Fruit fly (Drosophila melanogaster) whole organism, embryonic: Measurements from ENCODE around the gene Sdic1.

ENCODE experiments used
- CG10209 ChIP-seq: fragments of 200-800 bp; sonication (Bioruptor generic); optimal IDR thresholded peaks from 3 replicates; lab custom pipeline; 2017; ENCODE audit warnings: missing biosample characterization, mild to moderate bottlenecking, missing genetic modification characterization, missing genetic modification reagents
- CG10274 ChIP-seq: fragments of 200-800 bp; sonication (Bioruptor generic); optimal IDR thresholded peaks from 3 replicates; lab custom pipeline; 2017; ENCODE audit warnings: missing biosample characterization, mild to moderate bottlenecking, missing genetic modification characterization
- CG10366 ChIP-seq: fragments of 200-800 bp; sonication (Bioruptor generic); IDR thresholded peaks from 2 replicates; pipeline ENCODE4 v1.3.6; 2022; ENCODE audit warnings: missing biosample characterization, missing genetic modification characterization
- CG10543 ChIP-seq: fragments of 200-800 bp; sonication (Bioruptor generic); optimal IDR thresholded peaks from 3 replicates; lab custom pipeline; 2017; ENCODE audit warnings: missing biosample characterization, mild to moderate bottlenecking, missing genetic modification characterization, moderate library complexity
- CG11085 ChIP-seq: fragments of 200-800 bp; sonication (Bioruptor generic); IDR thresholded peaks from 2 replicates; pipeline ENCODE4 v1.3.6; 2022; ENCODE audit warnings: missing biosample characterization, missing genetic modification characterization
- CG12219 ChIP-seq: fragments of 200-800 bp; sonication (Bioruptor generic); optimal IDR thresholded peaks from 3 replicates; lab custom pipeline; 2018; ENCODE audit warnings: missing biosample characterization, mild to moderate bottlenecking, missing genetic modification characterization
- CG13775 ChIP-seq: fragments of 200-800 bp; sonication (Bioruptor generic); optimal IDR thresholded peaks from 3 replicates; lab custom pipeline; 2017; ENCODE audit warnings: missing biosample characterization, mild to moderate bottlenecking, missing genetic modification characterization
- CG15601 ChIP-seq: fragments of 200-800 bp; sonication (Bioruptor generic); optimal IDR thresholded peaks from 3 replicates; lab custom pipeline; 2019; ENCODE audit warnings: missing biosample characterization, mild to moderate bottlenecking, missing genetic modification characterization, moderate library complexity
- CG15696 ChIP-seq: fragments of 200-800 bp; sonication (Bioruptor generic); optimal IDR thresholded peaks from 2 replicates; lab custom pipeline; 2019; ENCODE audit warnings: missing biosample characterization, mild to moderate bottlenecking, missing genetic modification characterization, moderate library complexity
- CG17385 ChIP-seq: fragments of 200-800 bp; sonication (Bioruptor generic); optimal IDR thresholded peaks from 3 replicates; lab custom pipeline; 2018; ENCODE audit warnings: missing biosample characterization, mild to moderate bottlenecking, missing genetic modification characterization
- CG17912 ChIP-seq: fragments of 200-800 bp; sonication (Bioruptor generic); optimal IDR thresholded peaks from 2 replicates; lab custom pipeline; 2018; ENCODE audit warnings: missing biosample characterization, mild to moderate bottlenecking, missing genetic modification characterization
- CG2116 ChIP-seq: fragments of 200-800 bp; sonication (Bioruptor generic); optimal IDR thresholded peaks from 3 replicates; lab custom pipeline; 2018; ENCODE audit warnings: missing biosample characterization, mild to moderate bottlenecking, missing genetic modification characterization
- CG2889 ChIP-seq: fragments of 200-800 bp; sonication (Bioruptor generic); IDR thresholded peaks from 3 replicates; pipeline ENCODE4 v1.3.6; 2022; ENCODE audit warnings: missing biosample characterization, missing genetic modification characterization
- CG32772 ChIP-seq: fragments of 200-800 bp; sonication (Bioruptor generic); IDR thresholded peaks from 2 replicates; pipeline ENCODE4 v1.3.6; 2022; ENCODE audit warnings: missing biosample characterization, missing genetic modification characterization
- CG4730 ChIP-seq: fragments of 200-800 bp; sonication (Bioruptor generic); IDR thresholded peaks from 2 replicates; pipeline ENCODE4 v1.3.6; 2022; ENCODE audit warnings: missing biosample characterization, missing genetic modification characterization
- CG6654 ChIP-seq: fragments of 200-800 bp; sonication (Bioruptor generic); optimal IDR thresholded peaks from 2 replicates; lab custom pipeline; 2017; ENCODE audit warnings: missing biosample characterization, mild to moderate bottlenecking, missing genetic modification characterization
- CG6683 ChIP-seq: fragments of 200-800 bp; sonication (Bioruptor generic); optimal IDR thresholded peaks from 2 replicates; lab custom pipeline; 2017; ENCODE audit warnings: missing biosample characterization, mild to moderate bottlenecking, missing genetic modification characterization, missing genetic modification reagents
- CG7357 ChIP-seq: fragments of 200-800 bp; sonication (Bioruptor generic); IDR thresholded peaks from 3 replicates; pipeline ENCODE4 v1.3.6; 2022; ENCODE audit warnings: missing biosample characterization, missing genetic modification characterization
- CG8765 ChIP-seq: fragments of 200-800 bp; sonication (Bioruptor generic); IDR thresholded peaks from 2 replicates; pipeline ENCODE4 v1.3.6; 2022; ENCODE audit warnings: missing biosample characterization, missing genetic modification characterization
- CG9437 ChIP-seq: fragments of 200-800 bp; sonication (Bioruptor generic); optimal IDR thresholded peaks from 2 replicates; lab custom pipeline; 2018; ENCODE audit warnings: missing biosample characterization, mild to moderate bottlenecking, missing genetic modification characterization
- CG9727 ChIP-seq: fragments of 200-800 bp; sonication (Bioruptor generic); optimal IDR thresholded peaks from 3 replicates; lab custom pipeline; 2017; ENCODE audit warnings: missing biosample characterization, mild to moderate bottlenecking, missing genetic modification characterization
- CTCF ChIP-seq: fragments of 200-800 bp; sonication (Bioruptor generic); optimal IDR thresholded peaks from 2 replicates; lab custom pipeline; 2017; ENCODE audit warnings: missing biosample characterization, mild to moderate bottlenecking, missing genetic modification characterization, moderate library complexity
- Dfd ChIP-seq, 2 experiments: fragments of >200 bp; optimal IDR thresholded peaks; 2 replicates each; lab custom pipeline; 2017; ENCODE audit warnings: missing biosample characterization in 2 of 2, missing genetic modification characterization in 2 of 2
- Hmx ChIP-seq: fragments of 200-800 bp; sonication (Bioruptor generic); optimal IDR thresholded peaks from 2 replicates; lab custom pipeline; 2016; ENCODE audit warnings: missing biosample characterization, missing genetic modification characterization
- Kr ChIP-seq: fragments of 200-800 bp; sonication (Bioruptor generic); optimal IDR thresholded peaks from 2 replicates; lab custom pipeline; 2017; ENCODE audit warnings: missing biosample characterization, mild to moderate bottlenecking, missing genetic modification characterization
- Lhr ChIP-seq: fragments of 200-800 bp; sonication (Bioruptor generic); optimal IDR thresholded peaks from 3 replicates; lab custom pipeline; 2017; ENCODE audit warnings: mild to moderate bottlenecking, missing biosample characterization, missing genetic modification reagents, missing genetic modification characterization
- Meics ChIP-seq: fragments of 200-800 bp; sonication (Bioruptor generic); optimal IDR thresholded peaks from 2 replicates; lab custom pipeline; 2017; ENCODE audit warnings: missing biosample characterization, mild to moderate bottlenecking, missing genetic modification characterization
- Oli ChIP-seq: fragments of 200-800 bp; sonication (Bioruptor generic); optimal IDR thresholded peaks from 2 replicates; lab custom pipeline; 2018; ENCODE audit warnings: missing biosample characterization, mild to moderate bottlenecking, missing genetic modification characterization, moderate library complexity
- Rx ChIP-seq: fragments of 200-800 bp; sonication (Bioruptor generic); IDR thresholded peaks from 2 replicates; pipeline ENCODE4 v1.3.6; 2022; ENCODE audit warnings: missing biosample characterization, missing genetic modification characterization
- Sry-δ ChIP-seq: fragments of 200-800 bp; sonication (Bioruptor generic); optimal IDR thresholded peaks from 2 replicates; lab custom pipeline; 2016; ENCODE audit warnings: missing biosample characterization, missing genetic modification characterization
- az2 ChIP-seq: fragments of 200-800 bp; sonication (Bioruptor generic); optimal IDR thresholded peaks from 3 replicates; lab custom pipeline; 2016; ENCODE audit warnings: missing biosample characterization, missing genetic modification characterization
- bigmax ChIP-seq: fragments of 200-800 bp; sonication (Bioruptor generic); optimal IDR thresholded peaks from 2 replicates; lab custom pipeline; 2018; ENCODE audit warnings: missing biosample characterization, mild to moderate bottlenecking, missing genetic modification characterization
- br ChIP-seq: fragments of >200 bp; optimal IDR thresholded peaks from 2 replicates; lab custom pipeline; 2017
- cg ChIP-seq: fragments of 200-800 bp; sonication (Bioruptor generic); optimal IDR thresholded peaks from 3 replicates; lab custom pipeline; 2019; ENCODE audit warnings: missing biosample characterization, mild to moderate bottlenecking, missing genetic modification characterization, moderate library complexity
- ftz-f1 ChIP-seq: fragments of 200-800 bp; sonication (Bioruptor generic); optimal IDR thresholded peaks from 2 replicates; lab custom pipeline; 2016; ENCODE audit warnings: missing biosample characterization, missing genetic modification characterization
- fu2 ChIP-seq: fragments of 200-800 bp; sonication (Bioruptor generic); optimal IDR thresholded peaks from 2 replicates; lab custom pipeline; 2016; ENCODE audit warnings: missing biosample characterization, missing genetic modification characterization
- gcm2 ChIP-seq: fragments of 200-800 bp; sonication (Bioruptor generic); optimal IDR thresholded peaks from 2 replicates; lab custom pipeline; 2016; ENCODE audit warnings: missing biosample characterization, missing genetic modification characterization
- grn ChIP-seq: fragments of 200-800 bp; sonication (Bioruptor generic); optimal IDR thresholded peaks from 3 replicates; lab custom pipeline; 2017; ENCODE audit warnings: missing biosample characterization, missing genetic modification characterization
- gro ChIP-seq: fragments of 200-800 bp; sonication (Bioruptor generic); optimal IDR thresholded peaks from 2 replicates; lab custom pipeline; 2016; ENCODE audit warnings: missing biosample characterization, missing genetic modification characterization
- ham ChIP-seq: fragments of 200-800 bp; sonication (Bioruptor generic); IDR thresholded peaks from 2 replicates; pipeline ENCODE4 v1.3.6; 2022; ENCODE audit warnings: missing biosample characterization, missing genetic modification characterization
- kah ChIP-seq: fragments of 200-800 bp; sonication (Bioruptor generic); optimal IDR thresholded peaks from 2 replicates; lab custom pipeline; 2018; ENCODE audit warnings: missing biosample characterization, mild to moderate bottlenecking, missing genetic modification characterization
- nau ChIP-seq: fragments of 200-800 bp; sonication (Bioruptor generic); optimal IDR thresholded peaks from 3 replicates; lab custom pipeline; 2017; ENCODE audit warnings: missing biosample characterization, mild to moderate bottlenecking, missing genetic modification characterization, missing genetic modification reagents
- p53 ChIP-seq: fragments of 200-800 bp; sonication (Bioruptor generic); optimal IDR thresholded peaks from 2 replicates; lab custom pipeline; 2016; ENCODE audit warnings: missing biosample characterization, missing genetic modification characterization
- pan ChIP-seq, 4 experiments: fragments of >200 bp in 3 of 4; fragments of 200-800 bp in 1 of 4; sonication (Bioruptor generic) in 1 of 4; optimal IDR thresholded peaks in 3 of 4; IDR thresholded peaks in 1 of 4; 2 replicates each; pipeline versions ENCODE4 v1.3.6 to Lab custom; 2017 to 2022; ENCODE audit warnings: missing biosample characterization in 2 of 4, missing genetic modification characterization in 2 of 4, mixed read lengths in 1 of 4
- pb ChIP-seq: fragments of 200-800 bp; sonication (Bioruptor generic); optimal IDR thresholded peaks from 3 replicates; lab custom pipeline; 2016; ENCODE audit warnings: missing biosample characterization, missing genetic modification characterization
- pros ChIP-seq: fragments of 200-800 bp; sonication (Bioruptor generic); optimal IDR thresholded peaks from 3 replicates; lab custom pipeline; 2019; ENCODE audit warnings: missing biosample characterization, mild to moderate bottlenecking, missing genetic modification characterization, moderate library complexity
- scrt ChIP-seq: fragments of 200-800 bp; sonication (Bioruptor generic); optimal IDR thresholded peaks from 2 replicates; lab custom pipeline; 2018; ENCODE audit warnings: missing biosample characterization, mild to moderate bottlenecking, missing genetic modification characterization, moderate library complexity
- stwl ChIP-seq: fragments of 200-800 bp; sonication (Bioruptor generic); optimal IDR thresholded peaks from 3 replicates; lab custom pipeline; 2018; ENCODE audit warnings: missing biosample characterization, mild to moderate bottlenecking, missing genetic modification characterization, moderate library complexity
- toy ChIP-seq: fragments of 200-800 bp; sonication (Bioruptor generic); IDR thresholded peaks from 2 replicates; pipeline ENCODE4 v1.3.6; 2022; ENCODE audit warnings: missing biosample characterization, missing genetic modification characterization
- tup ChIP-seq: fragments of 200-800 bp; sonication (Bioruptor generic); optimal IDR thresholded peaks from 2 replicates; lab custom pipeline; 2016; ENCODE audit warnings: missing biosample characterization, mild to moderate bottlenecking, missing genetic modification characterization, moderate library complexity
- usp ChIP-seq: fragments of >200 bp; optimal IDR thresholded peaks from 2 replicates; lab custom pipeline; 2017; ENCODE audit warnings: missing biosample characterization, missing genetic modification characterization

The Sdic1 gene

DNA sequence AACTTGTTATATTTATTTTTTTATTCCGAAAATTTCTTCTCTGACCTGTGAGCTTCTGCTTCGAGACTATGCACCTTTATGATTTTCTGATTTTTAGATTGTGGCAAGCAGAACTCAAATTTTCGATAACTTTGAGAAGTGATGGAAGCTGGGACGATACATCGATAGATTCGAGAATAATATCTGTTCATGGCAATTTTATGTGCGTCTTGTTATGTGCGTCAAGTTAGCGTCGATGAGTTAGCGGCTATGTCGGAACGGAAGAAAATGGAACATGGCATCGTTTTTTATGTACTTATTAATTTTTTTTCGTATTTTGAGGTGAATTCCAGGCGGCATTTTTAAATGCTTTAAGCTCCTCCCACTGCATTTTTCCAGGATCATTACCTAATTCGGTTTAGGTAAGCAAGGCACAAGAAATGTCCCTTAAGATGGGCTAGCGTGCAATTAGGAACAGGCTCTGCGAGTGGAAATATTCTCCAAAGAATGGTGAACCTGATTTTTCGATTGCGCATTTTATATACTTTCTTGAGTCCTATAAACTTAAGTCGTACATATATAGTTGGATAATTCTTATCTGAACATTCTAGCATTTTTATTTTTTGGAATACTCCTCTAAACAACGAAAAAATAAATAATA is 12.5 kb downstream of the Sdic1 start, which contains the start of gene Phf7 (continued):
- no peak for TF ChIP-seq CG8765 (GFP tag; lab: Robert Waterston, UW)
- TF ChIP-seq Sry-δ (GFP tag; lab: Kevin White, UChicago), result peak; percentile 94
- no peak for TF ChIP-seq Hmx
- TF ChIP-seq CG32772 (GFP tag; lab: Robert Waterston, UW), result no peak
- no peak for TF ChIP-seq CG15696 (tag; lab: Kevin White, UChicago)
- no peak for TF ChIP-seq ftz-f1 (GFP tag; lab: Kevin White, UChicago)
- no peak for TF ChIP-seq usp (GFP tag; lab: Kevin White, UChicago)
- no peak for TF ChIP-seq Meics (GFP tag; lab: Kevin White, UChicago)
- TF ChIP-seq CG9727 (GFP tag; lab: Kevin White, UChicago), result no peak
- TF ChIP-seq Lhr (GFP tag; lab: Kevin White, UChicago), result peak; percentile 49
- no peak for TF ChIP-seq pan (optimal IDR thresholded peaks at IDR 0.05; lab: Kevin White, UChicago)
- TF ChIP-seq pan (GFP tag; optimal IDR thresholded peaks at IDR 0.05 in 1 of 2, IDR thresholded peaks at IDR 0.05 in 1 of 2), result no peak
- TF ChIP-seq CG17912 (GFP tag; lab: Kevin White, UChicago), result no peak
- no peak for TF ChIP-seq toy
- no peak for TF ChIP-seq fu2 (GFP tag; lab: Kevin White, UChicago)
- TF ChIP-seq Kr (GFP tag; lab: Kevin White, UChicago), result no peak
- TF ChIP-seq kah (GFP tag; lab: Kevin White, UChicago), result no peak
- TF ChIP-seq CG13775 (GFP tag; lab: Kevin White, UChicago), result no peak
- TF ChIP-seq CG7357 (GFP tag; lab: Robert Waterston, UW), result no peak
- TF ChIP-seq CG6683 (GFP tag; lab: Kevin White, UChicago), result no peak
- no peak for TF ChIP-seq CG11085 (GFP tag; lab: Robert Waterston, UW)
- TF ChIP-seq stwl (tag; lab: Kevin White, UChicago), result peak; percentile 74
- no peak for TF ChIP-seq scrt (GFP tag; lab: Kevin White, UChicago)
- no peak for TF ChIP-seq bigmax (GFP tag; lab: Kevin White, UChicago)
- no peak for TF ChIP-seq Rx
- no peak for TF ChIP-seq CG10366 (GFP tag; lab: Robert Waterston, UW)
- no peak for TF ChIP-seq CG9437 (GFP tag; lab: Kevin White, UChicago)
- TF ChIP-seq CG6654, result no peak
- no peak for TF ChIP-seq CG12219 (GFP tag; lab: Kevin White, UChicago)
- TF ChIP-seq p53 (GFP tag; lab: Kevin White, UChicago), result no peak
- TF ChIP-seq Oli, result no peak
- no peak for TF ChIP-seq nau
- no peak for TF ChIP-seq gro (GFP tag; lab: Kevin White, UChicago)
- TF ChIP-seq gcm2 (GFP tag; lab: Kevin White, UChicago), result no peak
- TF ChIP-seq pb (GFP tag; lab: Kevin White, UChicago), result no peak
- TF ChIP-seq br (lab: Kevin White, UChicago), result no peak
- no peak for TF ChIP-seq CG10274
- TF ChIP-seq grn (GFP tag; lab: Kevin White, UChicago), result no peak
- no peak for TF ChIP-seq Dfd (GFP tag; optimal IDR thresholded peaks at IDR 0.05; lab: Kevin White, UChicago)
- no peak for TF ChIP-seq pros (GFP tag; lab: Kevin White, UChicago)
- no peak for TF ChIP-seq CG10543 (GFP tag; lab: Kevin White, UChicago)
- no peak for TF ChIP-seq CG17385 (GFP tag; lab: Kevin White, UChicago)
- no peak for TF ChIP-seq az2
- no peak for TF ChIP-seq ham
- no peak for TF ChIP-seq CG2889 (GFP tag; lab: Robert Waterston, UW)
- no peak for TF ChIP-seq CG15601 (tag; lab: Kevin White, UChicago)
- TF ChIP-seq CG4730 (GFP tag; lab: Robert Waterston, UW), result no peak
- TF ChIP-seq CG10209 (GFP tag; lab: Kevin White, UChicago), result no peak
- TF ChIP-seq tup (GFP tag; lab: Kevin White, UChicago), result no peak
- TF ChIP-seq CTCF (GFP tag; lab: Kevin White, UChicago), result no peak
- peak; percentile 62 for TF ChIP-seq CG2116 (GFP tag; lab: Kevin White, UChicago)
- no peak for TF ChIP-seq cg (GFP tag; lab: Kevin White, UChicago)
